Worm (Caenorhabditis elegans): ENCODE results near the gene F41C3.1.

- no peak for TF ChIP-seq ref-1 (GFP tag; conservative IDR thresholded peaks at IDR 0.05)
- no peak for TF ChIP-seq flt-1 (GFP tag; IDR thresholded peaks at IDR 0.05)
- TF ChIP-seq tab-1 (GFP tag; IDR thresholded peaks at IDR 0.05) = no peak
Measured at ce11 chrII:4775802-4776201, 23.7 kb downstream of the F41C3.1 start.
